Worm (Caenorhabditis elegans) whole organism, L4 larva: ENCODE data around the gene tcl-2.

Experiments
- ama-1 ChIP-seq: fragments of 150-350 bp; optimal IDR thresholded peaks from 2 replicates; lab custom pipeline; 2014; ENCODE audit warnings: inconsistent platforms, mixed read lengths
- dve-1 ChIP-seq: sonication (generic microtip); optimal IDR thresholded peaks from 2 replicates; lab custom pipeline; 2017; ENCODE audit warnings: antibody characterized with exemption, mild to moderate bottlenecking, missing genetic modification characterization, missing compliant biosample characterization; ENCODE audit not compliant: insufficient read depth
- gei-8 ChIP-seq: fragments of 200-800 bp; sonication (Bioruptor generic); optimal IDR thresholded peaks from 2 replicates; lab custom pipeline; 2018; ENCODE audit warnings: mild to moderate bottlenecking, missing genetic modification characterization, missing compliant biosample characterization

ce11 chrIV:171036-171435 is 7.8 kb upstream of the tcl-2 start:
- TF ChIP-seq ama-1 (no peak), dve-1 (tag; lab: Kevin White, UChicago) (no peak), gei-8 (GFP tag; lab: Kevin White, UChicago) (no peak)
